Worm (Caenorhabditis elegans): ENCODE measurements around the gene str-57.
"Not testable (repeated sequence)": the region's sequence is repeated elsewhere in the genome, so short reads cannot be mapped to it uniquely, and the experiment has no call there.

The str-57 gene

DNA sequence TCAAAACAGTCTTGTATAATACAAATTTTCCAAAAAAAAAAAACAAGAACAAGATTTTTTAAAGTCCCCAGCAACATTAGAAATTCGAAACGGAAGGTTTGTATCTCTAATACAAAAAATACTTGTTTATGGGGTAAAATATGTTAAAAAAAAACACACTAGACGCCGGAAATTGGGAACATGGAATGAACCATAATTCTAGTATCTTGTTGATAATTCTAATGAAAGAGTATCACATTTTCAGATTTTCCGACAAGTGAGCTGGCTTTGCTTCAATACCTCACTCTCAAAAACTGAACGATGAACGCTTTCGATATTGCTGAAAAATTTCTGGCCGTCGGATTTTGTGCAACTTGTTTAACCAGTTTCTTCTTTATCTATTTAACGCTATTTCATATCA is 27.2 kb downstream of the str-57 start, which contains the start of gene str-60:
TSS of gene str-60 (plus strand) at position 301 of the 400 bp plus-strand sequence.
- no peak for TF ChIP-seq ets-7 (tag; optimal IDR thresholded peaks at IDR 0.05)
- TF ChIP-seq ama-1 (optimal IDR thresholded peaks at IDR 0.05): no peak
- no peak for TF ChIP-seq tbx-37 (GFP tag; conservative IDR thresholded peaks at IDR 0.05)
- TF ChIP-seq ceh-13 (GFP tag; optimal IDR thresholded peaks at IDR 0.05): no peak
- no peak for TF ChIP-seq B0310.2 (tag; optimal IDR thresholded peaks at IDR 0.05)
- TF ChIP-seq hmg-4 (GFP tag; optimal IDR thresholded peaks at IDR 0.05): no peak
- TF ChIP-seq sea-1 (GFP tag; conservative IDR thresholded peaks at IDR 0.05): no peak
- no peak for TF ChIP-seq hnd-1 (tag; optimal IDR thresholded peaks at IDR 0.05)
- TF ChIP-seq tra-4 (tag; optimal IDR thresholded peaks at IDR 0.05): no peak

- TF ChIP-seq sea-1 (GFP tag; conservative IDR thresholded peaks at IDR 0.05): no peak
- no peak for TF ChIP-seq tbx-37 (GFP tag; conservative IDR thresholded peaks at IDR 0.05)
- no peak for TF ChIP-seq B0310.2 (tag; optimal IDR thresholded peaks at IDR 0.05)
- TF ChIP-seq scrt-1 (GFP tag; IDR thresholded peaks at IDR 0.05): no peak
- TF ChIP-seq ceh-13 (GFP tag; optimal IDR thresholded peaks at IDR 0.05): no peak
- no peak for TF ChIP-seq tbx-11 (GFP tag; IDR thresholded peaks at IDR 0.05)
- no peak for TF ChIP-seq pes-1 (GFP tag; IDR thresholded peaks at IDR 0.05)
- TF ChIP-seq flt-1 (GFP tag; IDR thresholded peaks at IDR 0.05): no peak
- TF ChIP-seq ama-1 (optimal IDR thresholded peaks at IDR 0.05): no peak
These were observed 29.2 kb downstream of the str-57 start, which contains the start of gene T06C12.14 for ce11 chrV:15899696-15900095. TSS of gene T06C12.14 (plus strand) at chrV:15899996.

ce11 chrV:15900564-15900963 is 30.1 kb downstream of the str-57 start:
- TF ChIP-seq hmg-4 (GFP tag; optimal IDR thresholded peaks at IDR 0.05): no peak
- no peak for TF ChIP-seq pes-1 (GFP tag; IDR thresholded peaks at IDR 0.05)
- TF ChIP-seq ceh-36 (tag; optimal IDR thresholded peaks at IDR 0.05): no peak
- TF ChIP-seq B0310.2 (tag; optimal IDR thresholded peaks at IDR 0.05): no peak
- no peak for TF ChIP-seq sea-1 (GFP tag; conservative IDR thresholded peaks at IDR 0.05)
- no peak for TF ChIP-seq ama-1 (optimal IDR thresholded peaks at IDR 0.05)
- no peak for TF ChIP-seq aly-1 (tag; optimal IDR thresholded peaks at IDR 0.05)
- TF ChIP-seq scrt-1 (GFP tag; IDR thresholded peaks at IDR 0.05): no peak
- no peak for TF ChIP-seq tbx-11 (GFP tag; IDR thresholded peaks at IDR 0.05)
- TF ChIP-seq F13C5.2 (tag; optimal IDR thresholded peaks at IDR 0.05): no peak
- TF ChIP-seq tra-4 (tag; optimal IDR thresholded peaks at IDR 0.05): no peak
- no peak for TF ChIP-seq flt-1 (GFP tag; IDR thresholded peaks at IDR 0.05)
- no peak for TF ChIP-seq ets-7 (tag; optimal IDR thresholded peaks at IDR 0.05)
- TF ChIP-seq hnd-1 (tag; optimal IDR thresholded peaks at IDR 0.05): no peak
- TF ChIP-seq ceh-13 (GFP tag; optimal IDR thresholded peaks at IDR 0.05): no peak

ce11 chrV:15905530-15905929 is 35.1 kb downstream of the str-57 start, which contains the start of the genes F35E8.1 and F35E8.2:
TSS of gene F35E8.1 (minus strand) at chrV:15905630.
TSS of gene F35E8.2 (plus strand) at chrV:15905661.
- not testable (repeated sequence) for TF ChIP-seq tra-4 (tag; optimal IDR thresholded peaks at IDR 0.05); B0310.2 (tag; optimal IDR thresholded peaks at IDR 0.05); ama-1 (optimal IDR thresholded peaks at IDR 0.05)

ce11 chrV:15911848-15912247 is 41.4 kb downstream of the str-57 start, which contains the start of gene F35E8.6:
TSS of gene F35E8.6 (plus strand) at chrV:15912148.
- TF ChIP-seq ets-7 (tag; optimal IDR thresholded peaks at IDR 0.05) (no peak), F13C5.2 (tag; optimal IDR thresholded peaks at IDR 0.05) (no peak), sea-1 (GFP tag; conservative IDR thresholded peaks at IDR 0.05) (no peak), flt-1 (GFP tag; IDR thresholded peaks at IDR 0.05) (no peak), aly-1 (tag; optimal IDR thresholded peaks at IDR 0.05) (no peak), ceh-36 (tag; optimal IDR thresholded peaks at IDR 0.05) (no peak), hmbx-1 (tag; optimal IDR thresholded peaks at IDR 0.05) (no peak), hmg-4 (GFP tag; optimal IDR thresholded peaks at IDR 0.05) (no peak), hnd-1 (tag; optimal IDR thresholded peaks at IDR 0.05) (no peak)

DNA sequence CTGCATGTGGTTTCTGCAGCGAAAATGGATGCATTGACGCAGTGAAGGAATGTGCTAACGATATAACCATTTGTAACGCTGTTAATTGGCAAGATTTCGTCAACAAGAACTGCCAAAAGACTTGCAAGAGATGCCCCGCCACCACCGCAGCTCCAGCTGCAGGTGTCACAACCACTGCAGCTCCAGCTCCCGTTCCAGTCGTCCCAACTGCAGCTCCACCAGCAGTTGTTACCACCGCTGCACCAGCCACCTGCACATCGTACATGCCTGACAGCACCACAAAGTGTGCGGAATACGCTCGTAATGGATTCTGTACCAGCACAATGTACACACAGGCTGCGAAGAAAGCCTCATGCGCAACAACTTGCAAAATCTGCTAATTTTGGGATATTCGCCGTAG is 42.2 kb downstream of the str-57 start:
- TF ChIP-seq ceh-36 (tag; optimal IDR thresholded peaks at IDR 0.05) (no peak), ama-1 (optimal IDR thresholded peaks at IDR 0.05) (no peak), ets-7 (tag; optimal IDR thresholded peaks at IDR 0.05) (no peak), hmg-4 (GFP tag; optimal IDR thresholded peaks at IDR 0.05) (no peak), B0310.2 (tag; optimal IDR thresholded peaks at IDR 0.05) (no peak), pes-1 (GFP tag; IDR thresholded peaks at IDR 0.05) (no peak), aly-1 (tag; optimal IDR thresholded peaks at IDR 0.05) (no peak), tra-4 (tag; optimal IDR thresholded peaks at IDR 0.05) (no peak), hnd-1 (tag; optimal IDR thresholded peaks at IDR 0.05) (no peak), F13C5.2 (tag; optimal IDR thresholded peaks at IDR 0.05) (no peak), flt-1 (GFP tag; IDR thresholded peaks at IDR 0.05) (no peak), tbx-37 (GFP tag; conservative IDR thresholded peaks at IDR 0.05) (no peak), sea-1 (GFP tag; conservative IDR thresholded peaks at IDR 0.05) (no peak), scrt-1 (GFP tag; IDR thresholded peaks at IDR 0.05) (no peak), hmbx-1 (tag; optimal IDR thresholded peaks at IDR 0.05) (no peak), ceh-13 (GFP tag; optimal IDR thresholded peaks at IDR 0.05) (no peak), tbx-11 (GFP tag; IDR thresholded peaks at IDR 0.05) (no peak)

DNA sequence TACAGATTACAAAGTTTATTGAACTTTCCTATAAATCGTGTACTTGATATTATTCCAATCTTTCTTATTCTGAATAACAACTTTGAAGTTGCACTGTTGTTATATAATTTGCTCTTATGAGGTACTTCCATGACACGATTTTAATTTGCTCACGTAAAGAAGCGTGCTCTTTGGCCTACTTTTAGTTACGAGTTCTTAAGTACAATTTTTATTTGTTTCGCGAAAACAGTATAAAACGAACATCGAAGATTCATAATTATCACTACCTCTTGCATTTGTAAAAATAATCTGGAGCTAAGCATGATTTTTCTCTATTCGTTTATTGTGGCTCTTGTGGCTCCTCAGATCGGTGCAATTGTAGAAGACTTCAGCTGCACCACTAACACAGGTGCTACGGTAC is 43.3 kb downstream of the str-57 start, which contains the start of gene F35E8.7:
TSS of gene F35E8.7 (plus strand) at position 301 of the 400 bp plus-strand sequence.
- TF ChIP-seq hmbx-1 (tag; optimal IDR thresholded peaks at IDR 0.05): no peak
- TF ChIP-seq ets-7 (tag; optimal IDR thresholded peaks at IDR 0.05): no peak
- no peak for TF ChIP-seq tbx-11 (GFP tag; IDR thresholded peaks at IDR 0.05)
- TF ChIP-seq pes-1 (GFP tag; IDR thresholded peaks at IDR 0.05): no peak
- TF ChIP-seq hnd-1 (tag; optimal IDR thresholded peaks at IDR 0.05): no peak
- TF ChIP-seq tra-4 (tag; optimal IDR thresholded peaks at IDR 0.05): no peak
- no peak for TF ChIP-seq ceh-36 (tag; optimal IDR thresholded peaks at IDR 0.05)
- TF ChIP-seq sea-1 (GFP tag; conservative IDR thresholded peaks at IDR 0.05): no peak
- no peak for TF ChIP-seq ceh-13 (GFP tag; optimal IDR thresholded peaks at IDR 0.05)
- no peak for TF ChIP-seq hmg-4 (GFP tag; optimal IDR thresholded peaks at IDR 0.05)
- no peak for TF ChIP-seq F13C5.2 (tag; optimal IDR thresholded peaks at IDR 0.05)
- TF ChIP-seq B0310.2 (tag; optimal IDR thresholded peaks at IDR 0.05): no peak
- TF ChIP-seq flt-1 (GFP tag; IDR thresholded peaks at IDR 0.05): no peak
- no peak for TF ChIP-seq aly-1 (tag; optimal IDR thresholded peaks at IDR 0.05)
- no peak for TF ChIP-seq scrt-1 (GFP tag; IDR thresholded peaks at IDR 0.05)
- TF ChIP-seq tbx-37 (GFP tag; conservative IDR thresholded peaks at IDR 0.05): no peak
- no peak for TF ChIP-seq ama-1 (optimal IDR thresholded peaks at IDR 0.05)
